Fruit fly (Drosophila melanogaster) S2 (cell line): ENCODE results near the gene pins.

Experiments
- CG8478 ChIP-seq: fragments of >200 bp; optimal IDR thresholded peaks from 2 replicates; lab custom pipeline; 2018
- CTCF ChIP-seq, 2 experiments: fragments of >200 bp; optimal IDR thresholded peaks; 2 replicates each; lab custom pipeline; 2018

DNA sequence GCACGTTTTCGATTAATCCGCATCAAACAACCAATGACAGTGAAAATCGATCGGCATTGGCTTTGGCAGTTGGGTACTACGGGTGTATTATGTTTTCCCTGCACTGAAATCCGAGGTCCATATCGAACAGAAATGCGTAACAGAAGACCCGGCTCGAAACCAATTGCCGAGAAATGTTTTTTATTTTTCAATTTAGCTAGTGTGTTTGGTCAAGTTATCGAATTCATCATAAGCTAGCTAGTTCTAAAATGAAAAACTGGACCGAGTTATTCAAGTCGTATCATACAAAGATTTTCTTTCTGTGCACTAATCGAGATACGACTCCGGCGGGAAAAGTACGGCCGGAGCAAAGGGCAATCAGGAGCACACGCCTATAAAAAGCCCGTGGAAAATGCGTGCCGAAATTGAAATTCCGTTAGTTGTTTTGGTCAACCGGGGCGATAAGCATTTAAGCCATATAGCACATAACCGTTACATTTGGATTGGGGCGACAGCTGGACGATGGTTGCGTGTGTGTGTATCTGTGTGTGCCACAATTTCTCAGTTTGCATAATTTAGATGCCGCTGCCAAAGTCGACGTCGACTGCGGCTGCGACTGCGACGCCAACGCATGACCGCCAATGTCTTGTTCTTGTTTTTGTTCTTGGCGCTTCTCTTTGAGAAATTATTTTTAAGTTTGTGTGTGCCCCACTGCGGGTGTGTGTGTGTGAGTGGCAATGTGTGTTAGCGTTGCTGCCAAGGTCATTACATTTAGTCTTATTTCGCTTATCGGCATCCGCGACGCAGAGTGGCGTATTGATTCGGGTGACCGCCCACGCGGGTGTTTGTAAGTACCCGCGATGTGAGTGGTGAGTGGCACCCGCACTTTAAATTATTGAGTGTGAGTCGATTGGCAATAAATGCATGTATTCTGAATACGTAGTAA is 26.7 kb downstream of the pins start:
- TF ChIP-seq CG8478 (no peak), CTCF (optimal IDR thresholded peaks at IDR 0.05; lab: Kevin White, UChicago) (no peak)
